Worm (Caenorhabditis elegans) whole organism, midembryonic: Measurements from ENCODE around the gene acds-10.

Source experiments
- T22C8.4 ChIP-seq: fragments of 200-800 bp; sonication (Bioruptor generic); IDR thresholded peaks from 2 replicates; pipeline ENCODE4 v1.3.6; 2022; ENCODE audit warnings: missing genetic modification characterization, missing compliant biosample characterization
- flt-1 ChIP-seq: fragments of 200-800 bp; sonication (Bioruptor generic); IDR thresholded peaks from 2 replicates; pipeline ENCODE4 v1.3.6; 2022; ENCODE audit warnings: missing genetic modification characterization, missing compliant biosample characterization
- klf-2 ChIP-seq: fragments of 200-800 bp; sonication (Bioruptor generic); conservative IDR thresholded peaks from 2 replicates; pipeline ENCODE4 v1.3.6; 2022; ENCODE audit warnings: missing genetic modification reagents, missing genetic modification characterization, missing compliant biosample characterization
- med-1 ChIP-seq: sonication (generic microtip); optimal IDR thresholded peaks from 2 replicates; lab custom pipeline; 2017; ENCODE audit warnings: missing genetic modification characterization, mild to moderate bottlenecking, missing compliant biosample characterization, antibody characterized with exemption, missing genetic modification reagents; ENCODE audit not compliant: insufficient read depth
- ref-1 ChIP-seq: fragments of 200-800 bp; sonication (Bioruptor generic); conservative IDR thresholded peaks from 2 replicates; pipeline ENCODE4 v1.3.6; 2022; ENCODE audit warnings: missing genetic modification reagents, missing genetic modification characterization, missing compliant biosample characterization
- ztf-23 ChIP-seq: fragments of 200-800 bp; sonication (Bioruptor generic); IDR thresholded peaks from 2 replicates; pipeline ENCODE4 v1.3.6; 2022; ENCODE audit warnings: missing genetic modification reagents, missing genetic modification characterization, missing compliant biosample characterization

- TF ChIP-seq T22C8.4 (GFP tag; lab: Robert Waterston, UW) (no peak), ref-1 (GFP tag; lab: Robert Waterston, UW) (no peak), klf-2 (no peak), flt-1 (GFP tag; lab: Robert Waterston, UW) (no peak), med-1 (GFP tag; lab: Kevin White, UChicago) (no peak), ztf-23 (GFP tag; lab: Robert Waterston, UW) (no peak)
Measured at ce11 chrV:5722093-5722492, 25.5 kb upstream of the acds-10 start.
